Worm (Caenorhabditis elegans) whole organism, mixed stage, embryonic: ENCODE data around the gene snb-5.

Experiments
- M03D4.4 ChIP-seq: sonication (generic microtip); optimal IDR thresholded peaks from 2 replicates; lab custom pipeline; 2017; ENCODE audit warnings: mild to moderate bottlenecking, missing genetic modification characterization, missing compliant biosample characterization
- bed-3 ChIP-seq: fragments of 200-800 bp; sonication (Bioruptor generic); optimal IDR thresholded peaks from 3 replicates; lab custom pipeline; 2018; ENCODE audit warnings: mild to moderate bottlenecking, missing genetic modification characterization, moderate library complexity, missing compliant biosample characterization
- blmp-1 ChIP-seq: fragments of 150-350 bp; optimal IDR thresholded peaks from 2 replicates; lab custom pipeline; 2014; ENCODE audit warnings: missing biosample characterization, missing genetic modification characterization
- ceh-39 ChIP-seq: fragments of 150-350 bp; optimal IDR thresholded peaks from 2 replicates; lab custom pipeline; 2014; ENCODE audit warnings: missing biosample characterization, missing genetic modification characterization
- ceh-43 ChIP-seq: fragments of 200-800 bp; sonication (Bioruptor generic); optimal IDR thresholded peaks from 2 replicates; lab custom pipeline; 2018; ENCODE audit warnings: mild to moderate bottlenecking, missing genetic modification characterization, moderate library complexity, missing compliant biosample characterization
- ceh-83 ChIP-seq: fragments of 200-800 bp; sonication (Bioruptor generic); optimal IDR thresholded peaks from 2 replicates; lab custom pipeline; 2018; ENCODE audit warnings: mild to moderate bottlenecking, missing genetic modification characterization, missing compliant biosample characterization
- drap-1 ChIP-seq: fragments of 200-800 bp; sonication (Bioruptor generic); optimal IDR thresholded peaks from 3 replicates; lab custom pipeline; 2018; ENCODE audit warnings: mild to moderate bottlenecking, missing genetic modification characterization, missing compliant biosample characterization
- elt-1 ChIP-seq: sonication (generic microtip); optimal IDR thresholded peaks from 2 replicates; lab custom pipeline; 2017; ENCODE audit warnings: missing genetic modification characterization, mild to moderate bottlenecking, missing compliant biosample characterization, antibody characterized with exemption, moderate library complexity, borderline replicate concordance; ENCODE audit not compliant: insufficient read depth
- elt-3 ChIP-seq: fragments of 150-350 bp; optimal IDR thresholded peaks from 2 replicates; lab custom pipeline; 2014; ENCODE audit warnings: missing biosample characterization, missing genetic modification characterization
- ham-2 ChIP-seq: fragments of 200-800 bp; sonication (Bioruptor generic); optimal IDR thresholded peaks from 2 replicates; lab custom pipeline; 2018; ENCODE audit warnings: mild to moderate bottlenecking, missing genetic modification characterization, missing compliant biosample characterization
- hlh-1 ChIP-seq: fragments of 150-350 bp; optimal IDR thresholded peaks from 2 replicates; lab custom pipeline; 2014; ENCODE audit warnings: missing biosample characterization, missing genetic modification reagents, missing genetic modification characterization
- lin-32 ChIP-seq: fragments of 200-800 bp; sonication (Bioruptor generic); optimal IDR thresholded peaks from 2 replicates; lab custom pipeline; 2018; ENCODE audit warnings: mild to moderate bottlenecking, missing genetic modification characterization, missing compliant biosample characterization
- lsy-2 ChIP-seq: fragments of 150-350 bp; optimal IDR thresholded peaks from 2 replicates; lab custom pipeline; 2014; ENCODE audit warnings: missing biosample characterization, missing genetic modification characterization
- nhr-12 ChIP-seq: fragments of 150-350 bp; optimal IDR thresholded peaks from 2 replicates; lab custom pipeline; 2014; ENCODE audit warnings: missing biosample characterization, missing genetic modification characterization
- nhr-2 ChIP-seq: fragments of 150-350 bp; optimal IDR thresholded peaks from 2 replicates; lab custom pipeline; 2014; ENCODE audit warnings: missing biosample characterization, missing genetic modification characterization
- nhr-237 ChIP-seq: fragments of 150-350 bp; optimal IDR thresholded peaks from 2 replicates; lab custom pipeline; 2014; ENCODE audit warnings: missing biosample characterization, missing genetic modification characterization
- nhr-28 ChIP-seq: fragments of 150-350 bp; optimal IDR thresholded peaks from 2 replicates; lab custom pipeline; 2014; ENCODE audit warnings: missing biosample characterization, missing genetic modification characterization
- nhr-76 ChIP-seq: sonication (generic microtip); optimal IDR thresholded peaks from 2 replicates; lab custom pipeline; 2017; ENCODE audit warnings: missing biosample characterization, missing genetic modification characterization
- pha-4 ChIP-seq: fragments of 150-350 bp; optimal IDR thresholded peaks from 2 replicates; lab custom pipeline; 2018; ENCODE audit warnings: missing biosample characterization, missing genetic modification reagents, missing genetic modification characterization
- sem-2 ChIP-seq: fragments of 200-800 bp; sonication (Bioruptor generic); optimal IDR thresholded peaks from 2 replicates; lab custom pipeline; 2018; ENCODE audit warnings: mild to moderate bottlenecking, missing genetic modification characterization, missing compliant biosample characterization
- snpc-4 ChIP-seq: fragments of 150-350 bp; optimal IDR thresholded peaks from 2 replicates; lab custom pipeline; 2014; ENCODE audit warnings: missing biosample characterization, missing genetic modification characterization
- sptf-1 ChIP-seq: sonication (generic microtip); optimal IDR thresholded peaks from 2 replicates; lab custom pipeline; 2017; ENCODE audit warnings: mild to moderate bottlenecking, missing genetic modification characterization, moderate library complexity, missing compliant biosample characterization
- tbx-8 ChIP-seq: fragments of 200-800 bp; sonication (Bioruptor generic); optimal IDR thresholded peaks from 2 replicates; lab custom pipeline; 2018; ENCODE audit warnings: mild to moderate bottlenecking, missing genetic modification characterization, moderate library complexity, missing compliant biosample characterization
- unc-39 ChIP-seq: fragments of 150-350 bp; optimal IDR thresholded peaks from 2 replicates; lab custom pipeline; 2014; ENCODE audit warnings: missing biosample characterization, missing genetic modification characterization
- unc-62 ChIP-seq: fragments of 150-350 bp; optimal IDR thresholded peaks from 2 replicates; lab custom pipeline; 2014; ENCODE audit warnings: missing biosample characterization, missing genetic modification reagents, missing genetic modification characterization
- zip-8 ChIP-seq: fragments of 150-350 bp; optimal IDR thresholded peaks from 2 replicates; lab custom pipeline; 2014; ENCODE audit warnings: missing biosample characterization, missing genetic modification characterization
- ztf-11 ChIP-seq: fragments of 150-350 bp; optimal IDR thresholded peaks from 2 replicates; lab custom pipeline; 2014; ENCODE audit warnings: missing biosample characterization, missing genetic modification characterization

The snb-5 gene

ce11 chrIII:8172609-8173133 lies 30.2 kb upstream of the snb-5 start:
- no peak for TF ChIP-seq pha-4 (tag; lab: Kevin White, UChicago)
- no peak for TF ChIP-seq ceh-39
- TF ChIP-seq M03D4.4 (tag; lab: Kevin White, UChicago): no peak
- peak; percentile 50 for TF ChIP-seq hlh-1 (tag; lab: Kevin White, UChicago)

- TF ChIP-seq lin-32 (GFP tag; lab: Kevin White, UChicago) (no peak), ham-2 (GFP tag; lab: Kevin White, UChicago) (no peak)
These were observed 27.6 kb upstream of the snb-5 start for ce11 chrIII:8175263-8175662.

DNA sequence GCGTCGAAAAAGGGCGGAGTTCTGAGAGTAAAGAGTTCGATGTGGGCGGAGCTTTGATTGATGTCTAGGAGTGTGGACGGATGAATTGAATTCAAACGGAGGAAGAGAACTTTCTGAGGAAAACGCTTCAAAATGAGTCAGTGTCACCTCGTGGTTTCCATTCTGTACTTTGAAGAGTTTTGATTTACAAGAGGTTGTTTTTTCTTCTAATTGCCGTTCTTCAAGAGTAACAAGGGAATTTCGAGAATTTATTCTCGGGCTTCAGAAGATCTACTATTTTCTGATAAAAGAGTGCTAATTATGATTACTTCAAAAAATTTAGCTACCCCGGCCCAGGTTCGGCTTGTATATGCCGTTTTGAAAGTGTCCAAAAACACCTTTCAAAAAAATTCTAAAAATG lies 26.6 kb upstream of the snb-5 start, which contains the start of gene C50C3.12:
Gene C50C3.12 (plus strand): TSS at position 301 of the 400 bp plus-strand sequence.
- no peak for TF ChIP-seq ham-2 (GFP tag; lab: Kevin White, UChicago)
- no peak for TF ChIP-seq lsy-2 (tag; lab: Kevin White, UChicago)
- no peak for TF ChIP-seq elt-1
- TF ChIP-seq blmp-1 (tag; lab: Kevin White, UChicago): no peak
- no peak for TF ChIP-seq unc-62 (GFP tag; lab: Kevin White, UChicago)
- TF ChIP-seq lin-32 (GFP tag; lab: Kevin White, UChicago): no peak
- no peak for TF ChIP-seq nhr-2 (tag; lab: Kevin White, UChicago)
- TF ChIP-seq nhr-76: no peak
- no peak for TF ChIP-seq ztf-11 (tag; lab: Kevin White, UChicago)
- TF ChIP-seq sem-2 (GFP tag; lab: Kevin White, UChicago): no peak
- TF ChIP-seq tbx-8 (GFP tag; lab: Kevin White, UChicago): no peak
- TF ChIP-seq, all 35 proteins: peak for 0

ce11 chrIII:8178924-8179323 lies 23.9 kb upstream of the snb-5 start, which contains the start of gene C50C3.5:
C50C3.5 (plus strand) TSS chrIII:8179224.
- TF ChIP-seq ceh-83 (no peak), unc-39 (no peak), bed-3 (no peak), nhr-12 (tag; lab: Kevin White, UChicago) (no peak), zip-8 (no peak), nhr-28 (tag; lab: Kevin White, UChicago) (no peak), elt-1 (no peak), blmp-1 (tag; lab: Kevin White, UChicago) (no peak), drap-1 (GFP tag; lab: Kevin White, UChicago) (no peak), ceh-39 (no peak), pha-4 (tag; lab: Kevin White, UChicago) (no peak)

ce11 chrIII:8181581-8181980 lies 21.3 kb upstream of the snb-5 start, which contains the start of gene spc-2:
spc-2 (plus strand) TSS chrIII:8181881.
- TF ChIP-seq ceh-39 (no peak), snpc-4 (tag; lab: Kevin White, UChicago) (no peak), M03D4.4 (tag; lab: Kevin White, UChicago) (no peak), nhr-2 (tag; lab: Kevin White, UChicago) (no peak), nhr-237 (tag; lab: Kevin White, UChicago) (no peak), ceh-83 (no peak), nhr-76 (no peak), tbx-8 (GFP tag; lab: Kevin White, UChicago) (no peak), ceh-43 (GFP tag; lab: Kevin White, UChicago) (no peak), hlh-1 (tag; lab: Kevin White, UChicago) (no peak), ham-2 (GFP tag; lab: Kevin White, UChicago) (no peak), unc-39 (no peak), zip-8 (no peak), sptf-1 (tag; lab: Kevin White, UChicago) (no peak)
- TF ChIP-seq, all 35 proteins: peak for 0

DNA sequence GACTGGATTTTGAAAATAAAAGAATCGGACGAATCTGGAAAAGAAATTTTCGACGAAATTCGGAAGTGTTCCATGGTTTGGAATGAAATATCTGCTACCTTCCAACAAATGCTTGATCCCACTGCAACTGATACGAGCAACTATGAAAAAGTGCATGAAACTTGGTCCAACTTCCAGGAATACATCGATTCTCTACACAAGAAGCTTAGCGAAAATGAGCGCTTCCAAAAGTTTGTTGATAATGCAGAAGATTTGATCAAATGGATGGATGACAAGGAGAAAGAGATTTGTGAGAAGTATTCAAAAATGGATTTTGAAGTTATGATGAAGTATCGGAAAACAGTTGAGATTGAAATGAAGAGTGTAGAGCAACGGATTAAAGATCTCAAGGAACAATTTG lies 20.3 kb upstream of the snb-5 start:
- no peak for TF ChIP-seq lin-32 (GFP tag; lab: Kevin White, UChicago)
- TF ChIP-seq bed-3: no peak
- TF ChIP-seq M03D4.4 (tag; lab: Kevin White, UChicago): no peak
- no peak for TF ChIP-seq sptf-1 (tag; lab: Kevin White, UChicago)
- TF ChIP-seq pha-4 (tag; lab: Kevin White, UChicago): no peak
- no peak for TF ChIP-seq unc-62 (GFP tag; lab: Kevin White, UChicago)
- TF ChIP-seq unc-39: no peak
- no peak for TF ChIP-seq ceh-43 (GFP tag; lab: Kevin White, UChicago)
- no peak for TF ChIP-seq sem-2 (GFP tag; lab: Kevin White, UChicago)
- no peak for TF ChIP-seq elt-1
- TF ChIP-seq blmp-1 (tag; lab: Kevin White, UChicago): no peak
- TF ChIP-seq zip-8: no peak
- TF ChIP-seq drap-1 (GFP tag; lab: Kevin White, UChicago): no peak
- no peak for TF ChIP-seq nhr-28 (tag; lab: Kevin White, UChicago)
- no peak for TF ChIP-seq elt-3 (tag; lab: Kevin White, UChicago)
- TF ChIP-seq, all 35 proteins: peak for 0
